Worm (Caenorhabditis elegans): ENCODE measurements around the gene alh-5.

DNA sequence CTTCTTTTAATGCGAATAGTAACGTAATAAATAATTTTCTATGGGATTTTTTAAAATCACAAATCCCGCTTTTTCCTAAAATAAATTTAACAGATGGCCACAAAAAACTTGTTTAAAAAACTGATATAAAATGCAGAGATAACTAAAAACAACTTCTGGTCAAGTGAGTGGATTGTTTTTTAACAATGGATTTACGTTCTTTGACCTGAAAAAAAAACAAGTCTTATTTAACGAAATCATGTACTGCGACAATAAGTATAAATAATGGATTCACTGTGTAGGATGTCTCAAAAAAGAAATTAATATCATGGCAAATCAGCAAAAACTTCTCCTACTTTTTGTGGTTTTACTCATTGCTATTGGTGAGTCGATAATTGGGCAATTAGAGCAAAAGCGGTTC is 42.3 kb downstream of the alh-5 start, which contains the start of gene fipr-25:
- TF ChIP-seq nhr-179 (tag; optimal IDR thresholded peaks at IDR 0.05) = no peak
- TF ChIP-seq B0336.3 (GFP tag; IDR thresholded peaks at IDR 0.05) = no peak
- TF ChIP-seq pbrm-1 (GFP tag; IDR thresholded peaks at IDR 0.05) = no peak
- TF ChIP-seq ekl-4 (GFP tag; IDR thresholded peaks at IDR 0.05) = no peak
- TF ChIP-seq F22D6.2 (tag; optimal IDR thresholded peaks at IDR 0.05) = no peak
- TF ChIP-seq nfyb-1 (GFP tag; IDR thresholded peaks at IDR 0.05) = no peak
- no peak for TF ChIP-seq nhr-27 (tag; optimal IDR thresholded peaks at IDR 0.05)

Measured in whole organism, young adult.